Fruit fly (Drosophila melanogaster): ENCODE results near the gene Arp5.

The Arp5 gene

DNA sequence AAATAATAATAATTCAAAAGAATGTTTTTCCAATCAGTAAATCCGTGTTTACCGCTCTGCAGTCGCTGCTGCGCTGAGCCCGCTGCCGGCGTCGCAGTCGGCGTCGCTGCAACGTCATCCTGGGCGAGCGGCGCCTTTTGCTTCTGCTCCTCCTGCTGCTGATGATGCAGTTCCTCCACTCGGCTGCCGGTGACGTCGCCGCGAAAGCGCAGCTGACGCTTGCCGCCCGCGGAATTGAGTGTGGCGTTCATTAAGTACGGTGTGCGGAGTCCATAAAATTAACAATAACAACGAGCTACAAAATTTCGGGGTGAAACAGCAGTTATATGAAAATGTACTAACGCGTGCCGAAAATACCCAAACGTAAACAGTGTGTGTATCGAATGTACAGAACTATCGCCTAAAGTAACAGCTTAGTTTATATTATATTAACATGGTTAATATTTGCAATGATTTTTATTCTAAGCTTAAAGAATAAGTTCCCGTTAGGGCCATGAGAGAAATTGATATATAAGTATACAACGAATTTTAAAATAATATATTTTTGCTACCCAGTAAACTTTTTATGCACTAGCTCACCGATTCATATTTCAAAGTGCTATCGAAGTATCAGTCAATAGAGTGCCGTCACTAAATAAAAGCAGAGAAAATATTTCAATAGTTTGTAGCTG lies 21.1 kb upstream of the Arp5 start, which contains the start of the genes CG7218 and Cbp20 (continued):
- no peak for TF ChIP-seq grn (GFP tag; optimal IDR thresholded peaks at IDR 0.05)
- TF ChIP-seq Oaz (GFP tag; IDR thresholded peaks at IDR 0.05), result no peak
- no peak for TF ChIP-seq mld (GFP tag; IDR thresholded peaks at IDR 0.05; ENCODE audit: partially characterized antibody)
- no peak for TF ChIP-seq pita (GFP tag; optimal IDR thresholded peaks at IDR 0.05)
- TF ChIP-seq Taf1 (GFP tag; IDR thresholded peaks at IDR 0.05), result peak; percentile 61; the same call in 1 of the 2 replicates
- TF ChIP-seq Dek (tag; optimal IDR thresholded peaks at IDR 0.05), result peak; percentile 62
- TF ChIP-seq CG15479 (GFP tag; optimal IDR thresholded peaks at IDR 0.05), result no peak
- peak; percentile 93 for TF ChIP-seq Rfx (GFP tag; IDR thresholded peaks at IDR 0.05)
- peak; percentile 78 for TF ChIP-seq Fer3 (tag; optimal IDR thresholded peaks at IDR 0.05)
- TF ChIP-seq sna (GFP tag; IDR thresholded peaks at IDR 0.05; ENCODE audit: partially characterized antibody), result peak; percentile 89
- peak; percentile 31 for TF ChIP-seq HmgD (GFP tag; optimal IDR thresholded peaks at IDR 0.05)
- no peak for TF ChIP-seq exex (tag; optimal IDR thresholded peaks at IDR 0.05)
- TF ChIP-seq NfI (GFP tag; optimal IDR thresholded peaks at IDR 0.05), result peak; percentile 74
- peak; percentile 49 for TF ChIP-seq Ssrp (tag; optimal IDR thresholded peaks at IDR 0.05)
- peak; percentile 56 for TF ChIP-seq CG10147 (GFP tag; optimal IDR thresholded peaks at IDR 0.05)
- TF ChIP-seq tna (GFP tag; IDR thresholded peaks at IDR 0.05; ENCODE audit: partially characterized antibody), result peak; percentile 29; the same call in 1 of the 2 replicates
- TF ChIP-seq ATbp (GFP tag; optimal IDR thresholded peaks at IDR 0.05), result no peak
- peak; percentile 65; the same call in 1 of the 3 replicates for TF ChIP-seq zen2 (GFP tag; IDR thresholded peaks at IDR 0.05; ENCODE audit: partially characterized antibody)
- peak; percentile 56 for TF ChIP-seq Fer2 (tag; optimal IDR thresholded peaks at IDR 0.05)
- TF ChIP-seq sim (GFP tag; IDR thresholded peaks at IDR 0.05), result no peak
- TF ChIP-seq CG6272 (GFP tag; IDR thresholded peaks at IDR 0.05), result peak; percentile 66
- TF ChIP-seq HLH54F (GFP tag; optimal IDR thresholded peaks at IDR 0.05), result peak; percentile 57
- peak; percentile 44 for TF ChIP-seq kay (GFP tag; optimal IDR thresholded peaks at IDR 0.05)
- peak; percentile 83 for TF ChIP-seq trem (tag; optimal IDR thresholded peaks at IDR 0.05)
- TF ChIP-seq CG17186 (GFP tag; optimal IDR thresholded peaks at IDR 0.05), result peak; percentile 22
- TF ChIP-seq Mrtf (GFP tag; IDR thresholded peaks at IDR 0.05), result peak; percentile 63; the same call in 1 of the 3 replicates
- no peak for TF ChIP-seq sr (GFP tag; IDR thresholded peaks at IDR 0.05)
- peak; percentile 90 for TF ChIP-seq sens (GFP tag)
- TF ChIP-seq CG3163 (GFP tag; optimal IDR thresholded peaks at IDR 0.05), result peak; percentile 9
- peak; percentile 60 for TF ChIP-seq CG18262 (tag; optimal IDR thresholded peaks at IDR 0.05)
- no peak for TF ChIP-seq CTCF (GFP tag; optimal IDR thresholded peaks at IDR 0.05)
- TF ChIP-seq CG6654 (GFP tag; optimal IDR thresholded peaks at IDR 0.05), result no peak
- TF ChIP-seq abd-A (tag; optimal IDR thresholded peaks at IDR 0.05), result peak; percentile 60
- peak; percentile 56 for TF ChIP-seq CG8290 (GFP tag; optimal IDR thresholded peaks at IDR 0.05)
- peak; percentile 52 to 79 for TF ChIP-seq CG8290 (tag; optimal IDR thresholded peaks at IDR 0.05)
- TF ChIP-seq repo (GFP tag; optimal IDR thresholded peaks at IDR 0.05), result no peak
- no peak for TF ChIP-seq ac (GFP tag; optimal IDR thresholded peaks at IDR 0.05)
- TF ChIP-seq CG31365 (tag; optimal IDR thresholded peaks at IDR 0.05), result no peak
- peak; percentile 62 for TF ChIP-seq chn (GFP tag; optimal IDR thresholded peaks at IDR 0.05)
- peak; percentile 31 for TF ChIP-seq CG17568 (GFP tag; optimal IDR thresholded peaks at IDR 0.05)
- no peak for TF ChIP-seq en (GFP tag; optimal IDR thresholded peaks at IDR 0.05)
- TF ChIP-seq Dll (GFP tag; IDR thresholded peaks at IDR 0.05; ENCODE audit: partially characterized antibody), result peak; percentile 96
- peak; percentile 84 for TF ChIP-seq ken (GFP tag; IDR thresholded peaks at IDR 0.05)
- no peak for TF ChIP-seq sima (GFP tag; optimal IDR thresholded peaks at IDR 0.05)
- TF ChIP-seq bbx (GFP tag; IDR thresholded peaks at IDR 0.05; ENCODE audit: partially characterized antibody), result peak; percentile 74
- no peak for TF ChIP-seq CG6683 (GFP tag; optimal IDR thresholded peaks at IDR 0.05)
- 0 out of 3 replicates have a peak, but pooled peaks have one; percentile 5 for TF ChIP-seq C15 (GFP tag; IDR thresholded peaks at IDR 0.05)
- TF ChIP-seq lola (GFP tag; optimal IDR thresholded peaks at IDR 0.05), result peak in 1 of 3 experiments; percentile 60
- peak; percentile 82 for TF ChIP-seq vvl (GFP tag; IDR thresholded peaks at IDR 0.05)
- TF ChIP-seq Elba2 (GFP tag; optimal IDR thresholded peaks at IDR 0.05), result peak; percentile 25
